Worm (Caenorhabditis elegans): ENCODE results near the gene F13D2.1.

DNA sequence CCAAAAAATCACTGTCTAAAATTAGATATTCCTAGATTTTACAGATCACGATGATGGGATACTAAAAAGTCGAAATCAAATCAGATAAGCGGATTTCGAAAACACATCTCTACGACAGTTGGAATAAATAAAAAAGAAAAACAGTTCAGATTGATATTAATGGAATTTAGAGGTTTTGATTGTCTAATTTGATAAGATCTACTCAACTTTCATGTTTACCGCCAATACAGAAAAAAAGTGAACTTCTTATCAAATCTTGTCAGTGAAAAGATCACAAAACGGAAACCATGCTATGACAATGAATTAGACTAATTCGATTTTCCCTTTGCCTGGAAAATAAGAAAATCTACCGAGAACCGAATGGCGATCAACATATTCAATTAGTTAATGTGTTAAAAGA, 63.2 kb downstream of the F13D2.1 start:
- TF ChIP-seq sma-9 (GFP tag; optimal IDR thresholded peaks at IDR 0.05) (no peak), sma-9 (tag; optimal IDR thresholded peaks at IDR 0.05) (no peak), nhr-77 (tag; optimal IDR thresholded peaks at IDR 0.05) (no peak), mab-5 (tag; optimal IDR thresholded peaks at IDR 0.05) (no peak), snpc-4 (tag; optimal IDR thresholded peaks at IDR 0.05) (no peak), lin-13 (GFP tag; optimal IDR thresholded peaks at IDR 0.05) (no peak), dmd-4 (tag; optimal IDR thresholded peaks at IDR 0.05) (no peak)
